Worm (Caenorhabditis elegans): ENCODE results near the gene dhhc-5.
A peak's percentile ranks its signal among the peaks of the same experiment; 100 is the strongest.

dhhc-5 gene

ce11 chrIII:6857390-6857848, 8.6 kb upstream of the dhhc-5 start (continued):
- TF ChIP-seq ama-1 (optimal IDR thresholded peaks at IDR 0.05) (no peak), zfp-3 (GFP tag; conservative IDR thresholded peaks at IDR 0.05) (no peak), zfp-2 (tag; optimal IDR thresholded peaks at IDR 0.05) (no peak), mxl-2 (GFP tag; conservative IDR thresholded peaks at IDR 0.05) (no peak), set-16 (GFP tag; IDR thresholded peaks at IDR 0.05) (no peak), tag-97 (GFP tag; IDR thresholded peaks at IDR 0.05) (no peak), ceh-20 (GFP tag; IDR thresholded peaks at IDR 0.05) (no peak), gei-8 (GFP tag; optimal IDR thresholded peaks at IDR 0.05) (no peak), Y48G9A.11 (GFP tag; IDR thresholded peaks at IDR 0.05) (no peak), cey-2 (tag; optimal IDR thresholded peaks at IDR 0.05; ENCODE audit: borderline replicate concordance, insufficient read depth) (no peak), pqm-1 (tag; optimal IDR thresholded peaks at IDR 0.05) (peak; percentile 65), madf-9 (GFP tag; conservative IDR thresholded peaks at IDR 0.05) (no peak), ctbp-1 (GFP tag; IDR thresholded peaks at IDR 0.05) (no peak), aha-1 (tag) (peak; percentile 74), tra-1 (GFP tag; IDR thresholded peaks at IDR 0.05) (0 out of 2 replicates have a peak, but pooled peaks have one; percentile 15), unc-130 (GFP tag; optimal IDR thresholded peaks at IDR 0.05) (no peak), attf-4 (tag; optimal IDR thresholded peaks at IDR 0.05) (no peak), Y105C5A.15 (GFP tag; IDR thresholded peaks at IDR 0.05) (no peak), nhr-41 (GFP tag; IDR thresholded peaks at IDR 0.05) (no peak), lin-39 (tag; optimal IDR thresholded peaks at IDR 0.05) (no peak), mdl-1 (tag; optimal IDR thresholded peaks at IDR 0.05) (peak; percentile 65 to 86), mes-2 (tag; optimal IDR thresholded peaks at IDR 0.05; ENCODE audit: poor library complexity, severe bottlenecking) (peak; percentile 28), pha-4 (GFP tag; IDR thresholded peaks at IDR 0.05) (no peak), pha-4 (tag; optimal IDR thresholded peaks at IDR 0.05) (peak; percentile 80), vab-7 (GFP tag; IDR thresholded peaks at IDR 0.05) (no peak), lin-1 (GFP tag; IDR thresholded peaks at IDR 0.05) (peak; percentile 64; the same call in 1 of the 2 replicates), dmd-8 (GFP tag; IDR thresholded peaks at IDR 0.05) (no peak), daf-8 (GFP tag; IDR thresholded peaks at IDR 0.05) (no peak), nhr-11 (tag; optimal IDR thresholded peaks at IDR 0.05) (peak; percentile 43), arid-1 (GFP tag; conservative IDR thresholded peaks at IDR 0.05) (no peak), spr-3 (GFP tag; optimal IDR thresholded peaks at IDR 0.05) (no peak), F10B5.3 (tag; optimal IDR thresholded peaks at IDR 0.05) (no peak), zag-1 (tag; optimal IDR thresholded peaks at IDR 0.05) (no peak), sdz-12 (GFP tag; optimal IDR thresholded peaks at IDR 0.05) (no peak), snpc-4 (tag; optimal IDR thresholded peaks at IDR 0.05) (no peak), nhr-48 (tag; optimal IDR thresholded peaks at IDR 0.05) (peak; percentile 70), hlh-30 (tag; optimal IDR thresholded peaks at IDR 0.05; ENCODE audit: insufficient read depth) (peak; percentile 74), dmd-6 (GFP tag; IDR thresholded peaks at IDR 0.05) (peak; percentile 73), fos-1 (tag; optimal IDR thresholded peaks at IDR 0.05) (no peak), zip-2 (tag; optimal IDR thresholded peaks at IDR 0.05) (peak; percentile 82), ztf-11 (tag; optimal IDR thresholded peaks at IDR 0.05) (no peak), F26F4.8 (GFP tag; conservative IDR thresholded peaks at IDR 0.05) (no peak), F37D6.2 (tag; optimal IDR thresholded peaks at IDR 0.05) (no peak), nhr-102 (tag; optimal IDR thresholded peaks at IDR 0.05) (no peak), egl-27 (tag; optimal IDR thresholded peaks at IDR 0.05) (no peak), mep-1 (tag; optimal IDR thresholded peaks at IDR 0.05) (peak; percentile 63), nhr-111 (GFP tag; optimal IDR thresholded peaks at IDR 0.05) (no peak), lin-13 (GFP tag; optimal IDR thresholded peaks at IDR 0.05) (no peak), unc-39 (tag; optimal IDR thresholded peaks at IDR 0.05) (no peak), Y75B8A.6 (GFP tag; IDR thresholded peaks at IDR 0.05) (no peak), ceh-32 (tag; optimal IDR thresholded peaks at IDR 0.05; ENCODE audit: poor library complexity) (no peak), saeg-2 (GFP tag; IDR thresholded peaks at IDR 0.05) (no peak)
